Worm (Caenorhabditis elegans): ENCODE data around the gene srx-128.

srx-128 gene

ce11 chrV:13790557-13790956 lies 46.7 kb upstream of the srx-128 start:
- TF ChIP-seq ztf-25 (GFP tag; IDR thresholded peaks at IDR 0.05) (no peak), dox-1 (GFP tag; IDR thresholded peaks at IDR 0.05) (no peak), zim-3 (tag; optimal IDR thresholded peaks at IDR 0.05) (no peak), ztf-3 (GFP tag; optimal IDR thresholded peaks at IDR 0.05) (no peak)

ce11 chrV:13794046-13794445 lies 43.2 kb upstream of the srx-128 start:
- TF ChIP-seq let-607 (tag; optimal IDR thresholded peaks at IDR 0.05) (no peak), ets-4 (GFP tag; optimal IDR thresholded peaks at IDR 0.05) (no peak), nhr-80 (tag; optimal IDR thresholded peaks at IDR 0.05) (no peak), cebp-2 (GFP tag; IDR thresholded peaks at IDR 0.05) (no peak), zfh-2 (GFP tag; conservative IDR thresholded peaks at IDR 0.05) (peak; percentile 72), Y95B8A.8 (GFP tag; IDR thresholded peaks at IDR 0.05) (no peak), dox-1 (GFP tag; IDR thresholded peaks at IDR 0.05) (0 out of 2 replicates have a peak, but pooled peaks have one; percentile 38), C17E4.6 (GFP tag; IDR thresholded peaks at IDR 0.05) (no peak)

ce11 chrV:13796246-13796776 lies 41.0 kb upstream of the srx-128 start, which contains the start of gene twk-32:
Gene twk-32 (plus strand): TSS chrV:13796641.
- no peak for TF ChIP-seq mcd-1 (GFP tag; IDR thresholded peaks at IDR 0.05)
- no peak for TF ChIP-seq snpc-1.1 (tag; optimal IDR thresholded peaks at IDR 0.05; ENCODE audit: insufficient read depth)
- no peak for TF ChIP-seq F57A8.1 (GFP tag; optimal IDR thresholded peaks at IDR 0.05)
- TF ChIP-seq nhr-120 (GFP tag; IDR thresholded peaks at IDR 0.05) = no peak
- TF ChIP-seq Y56A3A.18 (GFP tag; IDR thresholded peaks at IDR 0.05) = no peak
- no peak for TF ChIP-seq sdz-38 (tag; optimal IDR thresholded peaks at IDR 0.05)
- TF ChIP-seq ceh-27 (GFP tag; optimal IDR thresholded peaks at IDR 0.05) = no peak
- no peak for TF ChIP-seq C17E4.6 (GFP tag; IDR thresholded peaks at IDR 0.05)
- no peak for TF ChIP-seq ceh-40 (GFP tag; IDR thresholded peaks at IDR 0.05)
- TF ChIP-seq mel-28 (tag; optimal IDR thresholded peaks at IDR 0.05; ENCODE audit: borderline replicate concordance) = no peak
- no peak for TF ChIP-seq B0261.1 (tag; optimal IDR thresholded peaks at IDR 0.05)
- no peak for TF ChIP-seq ceh-91 (GFP tag; IDR thresholded peaks at IDR 0.05)
- TF ChIP-seq madf-3 (GFP tag; IDR thresholded peaks at IDR 0.05) = no peak
- no peak for TF ChIP-seq F39B2.1 (GFP tag; IDR thresholded peaks at IDR 0.05)
- no peak for TF ChIP-seq K12H6.12 (tag; optimal IDR thresholded peaks at IDR 0.05)
- 0 out of 2 replicates have a peak, but pooled peaks have one; percentile 8 for TF ChIP-seq pbrm-1 (GFP tag; IDR thresholded peaks at IDR 0.05)
- TF ChIP-seq attf-3 (GFP tag; conservative IDR thresholded peaks at IDR 0.05) = no peak
- no peak for TF ChIP-seq hsf-1 (GFP tag; IDR thresholded peaks at IDR 0.05)
- TF ChIP-seq fkh-3 (tag; optimal IDR thresholded peaks at IDR 0.05) = no peak
- no peak for TF ChIP-seq tbp1 (GFP tag; optimal IDR thresholded peaks at IDR 0.05)
- no peak for TF ChIP-seq die-1 (tag; optimal IDR thresholded peaks at IDR 0.05)
- TF ChIP-seq dox-1 (GFP tag; IDR thresholded peaks at IDR 0.05) = peak; percentile 31; the same call in 1 of the 2 replicates
- no peak for TF ChIP-seq Y95B8A.8 (GFP tag; IDR thresholded peaks at IDR 0.05)
- no peak for TF ChIP-seq F33H1.4 (GFP tag; IDR thresholded peaks at IDR 0.05)
- no peak for TF ChIP-seq tbx-9 (tag; optimal IDR thresholded peaks at IDR 0.05; ENCODE audit: borderline replicate concordance)
- TF ChIP-seq F22D6.2 (tag; optimal IDR thresholded peaks at IDR 0.05) = no peak
- TF ChIP-seq zfh-2 (GFP tag; conservative IDR thresholded peaks at IDR 0.05) = no peak
- no peak for TF ChIP-seq ztf-25 (GFP tag; IDR thresholded peaks at IDR 0.05)
- no peak for TF ChIP-seq akir-1 (GFP tag; optimal IDR thresholded peaks at IDR 0.05)
- TF ChIP-seq chd-7 (tag; optimal IDR thresholded peaks at IDR 0.05) = peak; percentile 31
- peak; percentile 60; the same call in 1 of the 2 replicates for TF ChIP-seq nfyb-1 (GFP tag; IDR thresholded peaks at IDR 0.05)
- no peak for TF ChIP-seq hlh-12 (tag; optimal IDR thresholded peaks at IDR 0.05)
- TF ChIP-seq ama-1 (optimal IDR thresholded peaks at IDR 0.05) = no peak
- TF ChIP-seq ama-1 (GFP tag; optimal IDR thresholded peaks at IDR 0.05) = no peak
- TF ChIP-seq lir-1 (GFP tag; conservative IDR thresholded peaks at IDR 0.05) = no peak
- TF ChIP-seq gei-17 (GFP tag; optimal IDR thresholded peaks at IDR 0.05) = no peak
- peak; percentile 23 for TF ChIP-seq ztf-26 (tag; optimal IDR thresholded peaks at IDR 0.05)
- no peak for TF ChIP-seq Y67H2A.10 (GFP tag; conservative IDR thresholded peaks at IDR 0.05)
- TF ChIP-seq somi-1 (GFP tag; optimal IDR thresholded peaks at IDR 0.05) = no peak

Measured in whole organism, young adult.